Worm (Caenorhabditis elegans) whole organism, late embryonic: ENCODE results near the gene srlf-15.

ENCODE experiments used
- C38D4.7 ChIP-seq: fragments of 200-800 bp; sonication (Bioruptor generic); optimal IDR thresholded peaks from 2 replicates; lab custom pipeline; 2018; ENCODE audit warnings: mild to moderate bottlenecking, missing genetic modification characterization, moderate library complexity, missing compliant biosample characterization
- F13H6.1 ChIP-seq: sonication (generic microtip); optimal IDR thresholded peaks from 2 replicates; lab custom pipeline; 2016; ENCODE audit warnings: missing genetic modification characterization, missing compliant biosample characterization
- ama-1 ChIP-seq: fragments of 150-350 bp; optimal IDR thresholded peaks from 2 replicates; lab custom pipeline; 2014
- ceh-19 ChIP-seq: fragments of 200-800 bp; sonication (Bioruptor generic); optimal IDR thresholded peaks from 2 replicates; lab custom pipeline; 2018; ENCODE audit warnings: mild to moderate bottlenecking, missing genetic modification characterization, missing compliant biosample characterization
- ceh-9 ChIP-seq: sonication (generic microtip); optimal IDR thresholded peaks from 2 replicates; lab custom pipeline; 2016; ENCODE audit warnings: mild to moderate bottlenecking, missing genetic modification characterization, inconsistent platforms, missing compliant biosample characterization
- hlh-30 ChIP-seq: sonication (generic microtip); optimal IDR thresholded peaks from 2 replicates; lab custom pipeline; 2017; ENCODE audit warnings: antibody characterized with exemption, missing genetic modification characterization, missing compliant biosample characterization; ENCODE audit not compliant: insufficient read depth
- hlh-8 ChIP-seq: sonication (generic microtip); optimal IDR thresholded peaks from 2 replicates; lab custom pipeline; 2016; ENCODE audit warnings: missing genotype, missing genetic modification characterization, missing compliant biosample characterization
- lin-11 ChIP-seq: fragments of 200-800 bp; sonication (Bioruptor generic); optimal IDR thresholded peaks from 2 replicates; lab custom pipeline; 2018; ENCODE audit warnings: mild to moderate bottlenecking, missing genetic modification characterization, missing compliant biosample characterization
- nfya-1 ChIP-seq: sonication (generic microtip); optimal IDR thresholded peaks from 2 replicates; lab custom pipeline; 2017; ENCODE audit warnings: missing genetic modification characterization, mild to moderate bottlenecking, missing compliant biosample characterization, antibody characterized with exemption, moderate library complexity
- pha-4 ChIP-seq: fragments of 150-350 bp; optimal IDR thresholded peaks from 2 replicates; lab custom pipeline; 2018; ENCODE audit warnings: missing biosample characterization, missing genetic modification reagents, missing genetic modification characterization
- pqm-1 ChIP-seq: sonication (generic microtip); optimal IDR thresholded peaks from 2 replicates; lab custom pipeline; 2016; ENCODE audit warnings: missing genetic modification characterization, missing compliant biosample characterization
- tbx-2 ChIP-seq: sonication (generic microtip); optimal IDR thresholded peaks from 2 replicates; lab custom pipeline; 2016; ENCODE audit warnings: missing genetic modification characterization, missing compliant biosample characterization
- unc-55 ChIP-seq: sonication (generic microtip); optimal IDR thresholded peaks from 2 replicates; lab custom pipeline; 2017; ENCODE audit warnings: missing biosample characterization, missing genetic modification reagents, missing genetic modification characterization

- TF ChIP-seq ceh-19 (GFP tag; lab: Kevin White, UChicago) (no peak), nfya-1 (no peak), ama-1 (lab: Kevin White, UChicago) (no peak), C38D4.7 (GFP tag; lab: Kevin White, UChicago) (no peak), hlh-8 (tag; lab: Kevin White, UChicago) (no peak), pha-4 (no peak), F13H6.1 (tag; lab: Kevin White, UChicago) (no peak), unc-55 (no peak), hlh-30 (tag; lab: Kevin White, UChicago) (no peak), pqm-1 (tag; lab: Kevin White, UChicago) (no peak), ceh-9 (no peak), lin-11 (tag; lab: Kevin White, UChicago) (no peak), tbx-2 (tag; lab: Kevin White, UChicago) (no peak)
Measured at ce11 chrII:11013667-11014066, 22.2 kb upstream of the srlf-15 start, which contains the start of gene col-81.
